Worm (Caenorhabditis elegans) whole organism, L4 larva: Measurements from ENCODE around the gene Y116A8C.10.

Source experiments
- F26F4.8 ChIP-seq: fragments of 200-800 bp; sonication (Bioruptor generic); conservative IDR thresholded peaks from 2 replicates; pipeline ENCODE4 v1.3.6; 2022; ENCODE audit warnings: missing genetic modification characterization, missing compliant biosample characterization
- ZK546.5 ChIP-seq, 2 experiments: sonication (generic microtip); optimal IDR thresholded peaks; 2 replicates each; lab custom pipeline; 2017; ENCODE audit warnings: missing biosample characterization in 2 of 2, missing genetic modification characterization in 2 of 2
- aha-1 ChIP-seq: fragments of 150-350 bp; peaks from one replicate; lab custom pipeline; 2014; ENCODE audit warnings: missing biosample characterization, missing genetic modification characterization
- aly-2 ChIP-seq: sonication (generic microtip); optimal IDR thresholded peaks from 2 replicates; lab custom pipeline; 2018; ENCODE audit warnings: missing biosample characterization, missing genetic modification characterization
- ama-1 ChIP-seq: fragments of 150-350 bp; optimal IDR thresholded peaks from 2 replicates; lab custom pipeline; 2014; ENCODE audit warnings: inconsistent platforms, mixed read lengths
- attf-4 ChIP-seq: sonication (generic microtip); optimal IDR thresholded peaks from 3 replicates; lab custom pipeline; 2017; ENCODE audit warnings: missing biosample characterization, missing genetic modification characterization
- ceh-20 ChIP-seq: fragments of 200-800 bp; sonication (Bioruptor generic); IDR thresholded peaks from 2 replicates; pipeline ENCODE4 v1.3.6; 2022; ENCODE audit warnings: missing genetic modification reagents, missing genetic modification characterization, missing compliant biosample characterization
- ceh-32 ChIP-seq: sonication (generic microtip); optimal IDR thresholded peaks from 2 replicates; lab custom pipeline; 2016; ENCODE audit warnings: mild to moderate bottlenecking, missing genetic modification characterization, missing compliant biosample characterization; ENCODE audit not compliant: poor library complexity
- ceh-62 ChIP-seq: sonication (generic microtip); optimal IDR thresholded peaks from 2 replicates; lab custom pipeline; 2017; ENCODE audit warnings: missing biosample characterization, missing genetic modification characterization
- ces-1 ChIP-seq: fragments of 150-350 bp; sonication (generic microtip); optimal IDR thresholded peaks from 4 replicates; lab custom pipeline; 2014; ENCODE audit warnings: missing biosample characterization, missing genetic modification reagents, missing genetic modification characterization
- daf-8 ChIP-seq: fragments of 200-800 bp; sonication (Bioruptor generic); IDR thresholded peaks from 2 replicates; pipeline ENCODE4 v1.3.6; 2022; ENCODE audit warnings: missing genetic modification characterization, missing compliant biosample characterization
- dpl-1 ChIP-seq: fragments of 150-350 bp; optimal IDR thresholded peaks from 2 replicates; lab custom pipeline; 2014; ENCODE audit warnings: missing biosample characterization, missing genetic modification reagents, missing genetic modification characterization
- fkh-10 ChIP-seq: fragments of 150-350 bp; optimal IDR thresholded peaks from 2 replicates; lab custom pipeline; 2014; ENCODE audit warnings: missing biosample characterization, missing genetic modification reagents, missing genetic modification characterization
- fos-1 ChIP-seq: fragments of 150-350 bp; optimal IDR thresholded peaks from 2 replicates; lab custom pipeline; 2014; ENCODE audit warnings: missing biosample characterization, missing genetic modification characterization
- hlh-30 ChIP-seq: sonication (generic microtip); optimal IDR thresholded peaks from 2 replicates; lab custom pipeline; 2017; ENCODE audit warnings: antibody characterized with exemption, mild to moderate bottlenecking, missing genetic modification characterization, missing compliant biosample characterization; ENCODE audit not compliant: insufficient read depth
- lin-15B ChIP-seq: fragments of 150-350 bp; sonication (generic microtip); optimal IDR thresholded peaks from 3 replicates; lab custom pipeline; 2014; ENCODE audit warnings: missing biosample characterization, missing genetic modification characterization
- madf-5 ChIP-seq, 2 experiments: fragments of 200-800 bp; sonication (Bioruptor generic); IDR thresholded peaks; 2 replicates each; pipeline ENCODE4 v1.3.6; 2022; ENCODE audit warnings: missing compliant biosample characterization in 2 of 2, missing genetic modification characterization in 2 of 2
- madf-9 ChIP-seq: fragments of 200-800 bp; sonication (Bioruptor generic); conservative IDR thresholded peaks from 2 replicates; pipeline ENCODE4 v1.3.6; 2022; ENCODE audit warnings: missing genetic modification reagents, missing genetic modification characterization, missing compliant biosample characterization
- mes-2 ChIP-seq: sonication (generic microtip); optimal IDR thresholded peaks from 2 replicates; lab custom pipeline; 2016; ENCODE audit warnings: missing genotype, mild to moderate bottlenecking, missing genetic modification characterization, missing compliant biosample characterization; ENCODE audit not compliant: poor library complexity, severe bottlenecking
- nhr-111 ChIP-seq: fragments of 200-800 bp; sonication (Bioruptor generic); optimal IDR thresholded peaks from 2 replicates; lab custom pipeline; 2018; ENCODE audit warnings: mild to moderate bottlenecking, missing genetic modification characterization, missing compliant biosample characterization
- nhr-48 ChIP-seq: sonication (generic microtip); optimal IDR thresholded peaks from 2 replicates; lab custom pipeline; 2016; ENCODE audit warnings: mild to moderate bottlenecking, missing genetic modification characterization, missing compliant biosample characterization
- nhr-6 ChIP-seq: fragments of 150-350 bp; optimal IDR thresholded peaks from 2 replicates; lab custom pipeline; 2014; ENCODE audit warnings: missing biosample characterization, missing genetic modification characterization
- saeg-2 ChIP-seq: fragments of 200-800 bp; sonication (Bioruptor generic); IDR thresholded peaks from 2 replicates; pipeline ENCODE4 v1.3.6; 2022; ENCODE audit warnings: missing genetic modification reagents, missing genetic modification characterization, missing compliant biosample characterization
- set-16 ChIP-seq: fragments of 200-800 bp; sonication (Bioruptor generic); IDR thresholded peaks from 2 replicates; pipeline ENCODE4 v1.3.6; 2022; ENCODE audit warnings: missing genetic modification reagents, missing genetic modification characterization, missing compliant biosample characterization
- snpc-1.2 ChIP-seq: fragments of 200-800 bp; sonication (Bioruptor generic); IDR thresholded peaks from 2 replicates; pipeline ENCODE4 v1.3.6; 2022; ENCODE audit warnings: missing genetic modification reagents, missing genetic modification characterization, missing compliant biosample characterization
- snpc-4 ChIP-seq: fragments of 150-350 bp; optimal IDR thresholded peaks from 2 replicates; lab custom pipeline; 2014; ENCODE audit warnings: missing biosample characterization, missing genetic modification characterization
- tag-97 ChIP-seq: fragments of 200-800 bp; sonication (Bioruptor generic); IDR thresholded peaks from 2 replicates; pipeline ENCODE4 v1.3.6; 2022; ENCODE audit warnings: missing genetic modification characterization, missing compliant biosample characterization
- unc-62 ChIP-seq, 3 experiments: fragments of 150-350 bp in 1 of 3; sonication (generic microtip); optimal IDR thresholded peaks in 2 of 3; peaks in 1 of 3; 1 replicate in 1 of 3; 2 replicates in 2 of 3; lab custom pipeline; 2014 to 2017; ENCODE audit warnings: missing biosample characterization in 3 of 3, missing genetic modification characterization in 3 of 3, missing genetic modification reagents in 3 of 3, missing genotype in 1 of 3
- vab-7 ChIP-seq: fragments of 200-800 bp; sonication (Bioruptor generic); IDR thresholded peaks from 2 replicates; pipeline ENCODE4 v1.3.6; 2022; ENCODE audit warnings: missing genetic modification reagents, missing genetic modification characterization, missing compliant biosample characterization
- zag-1 ChIP-seq: fragments of 150-350 bp; optimal IDR thresholded peaks from 2 replicates; lab custom pipeline; 2014; ENCODE audit warnings: missing biosample characterization, missing genetic modification characterization
- zfp-2 ChIP-seq: sonication (generic microtip); optimal IDR thresholded peaks from 2 replicates; lab custom pipeline; 2016; ENCODE audit warnings: mild to moderate bottlenecking, missing genetic modification characterization, missing compliant biosample characterization
- zfp-3 ChIP-seq: fragments of 200-800 bp; sonication (Bioruptor generic); conservative IDR thresholded peaks from 2 replicates; pipeline ENCODE4 v1.3.6; 2022; ENCODE audit warnings: missing genetic modification reagents, missing genetic modification characterization, missing compliant biosample characterization
- zip-2 ChIP-seq: fragments of 150-350 bp; optimal IDR thresholded peaks from 2 replicates; lab custom pipeline; 2014; ENCODE audit warnings: missing biosample characterization, missing genetic modification characterization

Gene Y116A8C.10

DNA sequence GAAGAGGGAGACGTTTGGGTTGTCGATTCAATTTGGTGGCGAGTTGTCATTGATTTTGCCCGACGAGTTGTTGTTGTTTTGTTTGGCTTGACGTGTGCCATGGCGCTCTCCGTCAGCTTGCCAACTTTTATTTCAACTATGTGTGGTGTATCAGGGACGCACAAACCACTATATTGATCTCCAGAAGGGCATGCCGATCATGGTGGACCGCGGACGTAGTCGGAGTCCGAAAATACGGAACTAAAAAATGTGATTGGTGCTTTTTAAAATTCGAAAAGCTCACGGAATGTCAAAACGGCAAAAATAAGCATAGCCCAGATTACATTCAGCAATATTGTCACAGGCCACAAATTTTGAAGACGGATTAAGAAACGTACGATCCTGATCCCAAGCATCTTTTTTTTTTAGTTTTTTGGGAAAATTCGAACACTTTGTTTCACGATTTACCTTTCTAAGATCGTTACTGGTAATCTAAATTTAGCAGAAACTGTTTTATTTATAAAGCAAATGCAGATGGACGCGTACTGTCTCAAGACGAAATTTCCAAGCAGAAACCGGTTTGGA lies 19.6 kb downstream of the Y116A8C.10 start, which contains the start of the genes Y116A8C.470 and Y116A8C.463:
TSS of gene Y116A8C.470 (minus strand) at position 101 of the 564 bp plus-strand sequence.
TSS of gene Y116A8C.463 (plus strand) at position 514 of the 564 bp plus-strand sequence.
- TF ChIP-seq hlh-30 (tag; lab: Kevin White, UChicago) (no peak), vab-7 (GFP tag; lab: Robert Waterston, UW) (no peak), zag-1 (tag; lab: Kevin White, UChicago) (no peak), fkh-10 (GFP tag; lab: Kevin White, UChicago) (no peak), F26F4.8 (GFP tag; lab: Robert Waterston, UW) (no peak), dpl-1 (GFP tag; lab: Kevin White, UChicago) (no peak), zip-2 (tag; lab: Kevin White, UChicago) (no peak), tag-97 (GFP tag; lab: Robert Waterston, UW) (no peak), zfp-2 (tag; lab: Kevin White, UChicago) (no peak), ama-1 (lab: Kevin White, UChicago) (no peak), aha-1 (tag; lab: Kevin White, UChicago) (no peak), nhr-111 (GFP tag; lab: Kevin White, UChicago) (no peak), lin-15B (tag; lab: Kevin White, UChicago) (no peak), aly-2 (tag; lab: Kevin White, UChicago) (no peak)

ce11 chrIV:16917831-16918429 lies 21.0 kb downstream of the Y116A8C.10 start, which contains the start of the genes Y116A8C.469 and Y116A8C.468:
Gene Y116A8C.469 (minus strand): TSS chrIV:16917931.
Gene Y116A8C.468 (plus strand): TSS chrIV:16918379.
- TF ChIP-seq ZK546.5 (tag; optimal IDR thresholded peaks at IDR 0.05; lab: Kevin White, UChicago) (no peak), daf-8 (GFP tag; lab: Robert Waterston, UW) (no peak), mes-2 (tag; lab: Kevin White, UChicago) (no peak), madf-9 (GFP tag; lab: Robert Waterston, UW) (no peak), set-16 (GFP tag; lab: Robert Waterston, UW) (no peak), ceh-32 (tag; lab: Kevin White, UChicago) (no peak), hlh-30 (tag; lab: Kevin White, UChicago) (no peak), ceh-62 (no peak), attf-4 (no peak), fos-1 (tag; lab: Kevin White, UChicago) (no peak), saeg-2 (no peak), nhr-111 (GFP tag; lab: Kevin White, UChicago) (no peak)

- TF ChIP-seq snpc-1.2 (GFP tag; lab: Robert Waterston, UW) (0 out of 2 replicates have a peak, but pooled peaks have one; percentile 22), nhr-6 (tag; lab: Kevin White, UChicago) (no peak)
Measured at ce11 chrIV:16915751-16916150, 23.1 kb downstream of the Y116A8C.10 start, which contains the start of gene Y116A8C.3. Gene Y116A8C.3 (plus strand): TSS chrIV:16916051.

DNA sequence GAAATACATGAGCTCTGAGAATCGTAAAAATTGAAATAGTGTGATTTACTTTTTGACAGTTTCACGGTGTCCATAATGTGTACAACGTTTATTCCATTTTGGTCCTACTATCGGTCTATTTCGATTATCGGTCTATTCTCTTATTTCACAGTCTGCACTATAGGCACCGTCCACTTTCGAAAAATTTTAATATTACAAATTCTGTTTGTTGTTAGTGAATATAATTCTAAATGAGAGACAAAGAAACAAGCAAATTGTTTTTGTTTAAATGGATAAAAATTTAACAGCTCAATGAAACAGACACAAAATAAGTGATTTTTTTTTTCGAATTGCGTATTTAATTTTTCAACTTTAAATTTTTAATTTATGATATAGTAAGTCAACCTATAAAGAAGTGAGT lies 40.7 kb downstream of the Y116A8C.10 start:
- peak in 1 of 2 experiments; percentile 91 for TF ChIP-seq unc-62 (GFP tag; optimal IDR thresholded peaks at IDR 0.05 in 1 of 2; lab: Kevin White, UChicago)
- no peak for TF ChIP-seq unc-62 (tag; optimal IDR thresholded peaks at IDR 0.05; lab: Kevin White, UChicago)
- no peak for TF ChIP-seq ceh-20
- no peak for TF ChIP-seq nhr-48
- TF ChIP-seq zfp-3 (GFP tag; lab: Robert Waterston, UW), result no peak
- TF ChIP-seq set-16 (GFP tag; lab: Robert Waterston, UW), result no peak
- TF ChIP-seq madf-5 (GFP tag; IDR thresholded peaks at IDR 0.05; lab: Robert Waterston, UW), result no peak
- no peak for TF ChIP-seq ces-1
- TF ChIP-seq snpc-4 (tag; lab: Kevin White, UChicago), result no peak
